Fruit fly (Drosophila melanogaster) whole organism, wandering third instar larva: ENCODE results near the gene CG15480.
A peak's percentile ranks its signal among the peaks of the same experiment; 100 is the strongest.

Experiments
- Abd-B ChIP-seq: fragments of >200 bp; optimal IDR thresholded peaks from 2 replicates; lab custom pipeline; 2017; ENCODE audit warnings: missing biosample characterization, missing genetic modification characterization
- CG32264 ChIP-seq: fragments of 200-800 bp; sonication (Bioruptor generic); optimal IDR thresholded peaks from 2 replicates; lab custom pipeline; 2016; ENCODE audit warnings: missing biosample characterization, missing genetic modification characterization
- CG9705 ChIP-seq: fragments of 200-800 bp; sonication (Bioruptor generic); optimal IDR thresholded peaks from 2 replicates; lab custom pipeline; 2018; ENCODE audit warnings: missing biosample characterization, mild to moderate bottlenecking, missing genetic modification characterization
- CrebA ChIP-seq: fragments of 200-800 bp; sonication (Bioruptor generic); optimal IDR thresholded peaks from 2 replicates; lab custom pipeline; 2016; ENCODE audit warnings: missing biosample characterization, mild to moderate bottlenecking, missing genetic modification characterization, borderline replicate concordance
- Dfd ChIP-seq: fragments of >200 bp; optimal IDR thresholded peaks from 2 replicates; lab custom pipeline; 2017; ENCODE audit warnings: missing biosample characterization, missing genetic modification characterization
- Dif ChIP-seq: fragments of 200-275, 200-300 bp; sonication (Bioruptor generic); optimal IDR thresholded peaks from 2 replicates; lab custom pipeline; 2018; ENCODE audit warnings: missing biosample characterization, missing genetic modification characterization; ENCODE audit not compliant: partially characterized antibody
- GATAd ChIP-seq: sonication (Bioruptor generic); optimal IDR thresholded peaks from 2 replicates; lab custom pipeline; 2016; ENCODE audit warnings: missing biosample characterization, missing genetic modification characterization
- HLH106 ChIP-seq: fragments of 200-800 bp; optimal IDR thresholded peaks from 3 replicates; lab custom pipeline; 2019; ENCODE audit warnings: missing biosample characterization, mild to moderate bottlenecking, missing genetic modification characterization, moderate library complexity
- Hnf4 ChIP-seq: fragments of 200-800 bp; sonication (Bioruptor generic); optimal IDR thresholded peaks from 2 replicates; lab custom pipeline; 2016; ENCODE audit warnings: missing biosample characterization, mild to moderate bottlenecking, missing genetic modification characterization
- Hr83 ChIP-seq: fragments of 200-300 bp; sonication (Bioruptor generic); optimal IDR thresholded peaks from 2 replicates; lab custom pipeline; 2016; ENCODE audit warnings: missing biosample characterization, mild to moderate bottlenecking, missing genetic modification characterization, moderate library complexity; ENCODE audit not compliant: poor library complexity, severe bottlenecking
- Jra ChIP-seq: sonication (Bioruptor generic); optimal IDR thresholded peaks from 2 replicates; lab custom pipeline; 2016; ENCODE audit warnings: missing biosample characterization, missing genetic modification characterization
- Mio ChIP-seq: sonication (Bioruptor generic); optimal IDR thresholded peaks from 2 replicates; lab custom pipeline; 2016; ENCODE audit warnings: missing biosample characterization, missing genetic modification characterization
- Myc ChIP-seq: fragments of >200 bp; optimal IDR thresholded peaks from 2 replicates; lab custom pipeline; 2017
- N ChIP-seq: fragments of >200 bp; optimal IDR thresholded peaks from 2 replicates; lab custom pipeline; 2018; ENCODE audit warnings: missing biosample characterization, missing external identifiers, missing genetic modification characterization
- OdsH ChIP-seq: fragments of 200-800 bp; sonication (Bioruptor generic); optimal IDR thresholded peaks from 2 replicates; lab custom pipeline; 2016; ENCODE audit warnings: missing biosample characterization, mild to moderate bottlenecking, missing genetic modification characterization
- Rel ChIP-seq, 2 experiments: fragments of 200-800 bp; sonication (Bioruptor generic) in 1 of 2; optimal IDR thresholded peaks; 2 replicates in 1 of 2; 3 replicates in 1 of 2; lab custom pipeline; 2016 to 2019; ENCODE audit warnings: mild to moderate bottlenecking in 2 of 2, missing biosample characterization in 2 of 2, missing genetic modification characterization in 2 of 2, moderate library complexity in 1 of 2
- Sp1 ChIP-seq: fragments of 200-800 bp; sonication (Bioruptor generic); optimal IDR thresholded peaks from 3 replicates; lab custom pipeline; 2019; ENCODE audit warnings: missing biosample characterization, mild to moderate bottlenecking, missing genetic modification characterization, moderate library complexity
- br ChIP-seq: fragments of 200-800 bp; sonication (Bioruptor generic); optimal IDR thresholded peaks from 2 replicates; lab custom pipeline; 2016; ENCODE audit warnings: missing biosample characterization, missing genetic modification characterization
- dl ChIP-seq, 2 experiments: fragments of 175-275, 200-275 bp in 1 of 2; fragments of 200-275 bp in 1 of 2; sonication (Bioruptor generic); optimal IDR thresholded peaks; lab custom pipeline; 2018; ENCODE audit warnings: mild to moderate bottlenecking in 2 of 2, missing biosample characterization in 2 of 2, missing genetic modification characterization in 2 of 2, moderate library complexity in 2 of 2; ENCODE audit not compliant: partially characterized antibody in 2 of 2, insufficient read depth in 1 of 2
- dmrt93B ChIP-seq: fragments of 200-800 bp; sonication (Bioruptor generic); optimal IDR thresholded peaks from 2 replicates; lab custom pipeline; 2018; ENCODE audit warnings: missing biosample characterization, mild to moderate bottlenecking, missing genetic modification characterization
- dsf ChIP-seq: sonication (Bioruptor generic); optimal IDR thresholded peaks from 2 replicates; lab custom pipeline; 2016; ENCODE audit warnings: missing biosample characterization, missing genetic modification characterization, borderline replicate concordance
- ey ChIP-seq: fragments of 200-800 bp; sonication (Bioruptor generic); optimal IDR thresholded peaks from 2 replicates; lab custom pipeline; 2016; ENCODE audit warnings: missing biosample characterization, missing genetic modification characterization
- foxo ChIP-seq, 2 experiments: fragments of 200-800 bp; sonication (Bioruptor generic); optimal IDR thresholded peaks; 2 replicates in 1 of 2; 3 replicates in 1 of 2; lab custom pipeline; 2016 to 2017; ENCODE audit warnings: missing biosample characterization in 2 of 2, missing genetic modification characterization in 2 of 2
- fru ChIP-seq: fragments of 200-800 bp; sonication (Bioruptor generic); optimal IDR thresholded peaks from 3 replicates; lab custom pipeline; 2016; ENCODE audit warnings: missing biosample characterization, mild to moderate bottlenecking, missing genetic modification characterization
- h ChIP-seq: fragments of 200-800 bp; sonication (Bioruptor generic); optimal IDR thresholded peaks from 3 replicates; lab custom pipeline; 2016; ENCODE audit warnings: missing biosample characterization, mild to moderate bottlenecking, missing genetic modification characterization
- jim ChIP-seq: fragments of 175-275, 200-325 bp; sonication (Bioruptor generic); optimal IDR thresholded peaks from 2 replicates; lab custom pipeline; 2016; ENCODE audit warnings: missing biosample characterization, mild to moderate bottlenecking, missing genetic modification characterization
- lola ChIP-seq: fragments of >200 bp; optimal IDR thresholded peaks from 2 replicates; lab custom pipeline; 2017; ENCODE audit warnings: missing biosample characterization, missing genetic modification characterization
- pan ChIP-seq: fragments of >200 bp; optimal IDR thresholded peaks from 2 replicates; lab custom pipeline; 2017
- psq ChIP-seq: fragments of 200-800 bp; sonication (Bioruptor generic); optimal IDR thresholded peaks from 3 replicates; lab custom pipeline; 2017; ENCODE audit warnings: missing biosample characterization, mild to moderate bottlenecking, missing genetic modification characterization, moderate library complexity
- rgr ChIP-seq: fragments of 200-800 bp; sonication (Bioruptor generic); optimal IDR thresholded peaks from 3 replicates; lab custom pipeline; 2016; ENCODE audit warnings: missing biosample characterization, mild to moderate bottlenecking, missing genetic modification characterization
- sv ChIP-seq: fragments of 200-800 bp; sonication (Bioruptor generic); optimal IDR thresholded peaks from 3 replicates; lab custom pipeline; 2016; ENCODE audit warnings: missing biosample characterization, missing genetic modification characterization
- usp ChIP-seq: fragments of >200 bp; optimal IDR thresholded peaks from 2 replicates; lab custom pipeline; 2017; ENCODE audit warnings: missing biosample characterization, missing genetic modification characterization

CG15480 gene

dm6 chr2L:13191894-13192293, 33.2 kb downstream of the CG15480 start, which contains the start of the genes CG16974 and Edem2:
Gene CG16974 (minus strand): TSS chr2L:13191979.
Gene Edem2 (plus strand): TSS chr2L:13192201.
- TF ChIP-seq psq (GFP tag; lab: Kevin White, UChicago): peak; percentile 76
- TF ChIP-seq ey: peak; percentile 63
- TF ChIP-seq jim (GFP tag; lab: Kevin White, UChicago): no peak
- TF ChIP-seq foxo (GFP tag; optimal IDR thresholded peaks at IDR 0.05; lab: Kevin White, UChicago): peak in 1 of 2 experiments; percentile 88
- TF ChIP-seq Hr83: peak; percentile 49
- no peak for TF ChIP-seq dmrt93B
- TF ChIP-seq sv: peak; percentile 63
- peak; percentile 58 for TF ChIP-seq CG9705 (GFP tag; lab: Kevin White, UChicago)
- peak; percentile 41 for TF ChIP-seq GATAd (GFP tag; lab: Kevin White, UChicago)
- TF ChIP-seq lola (GFP tag; lab: Kevin White, UChicago): no peak
- TF ChIP-seq Sp1 (GFP tag; lab: Kevin White, UChicago): no peak
- no peak for TF ChIP-seq Rel (GFP tag; optimal IDR thresholded peaks at IDR 0.05; lab: Kevin White, UChicago)
- TF ChIP-seq Rel (tag; optimal IDR thresholded peaks at IDR 0.05; lab: Kevin White, UChicago): peak; percentile 72

dm6 chr2L:13191052-13191678, 33.9 kb downstream of the CG15480 start:
- no peak for TF ChIP-seq N (GFP tag; lab: Kevin White, UChicago)
- TF ChIP-seq rgr (GFP tag; lab: Kevin White, UChicago): no peak
- TF ChIP-seq dmrt93B: no peak
- TF ChIP-seq pan: no peak
- TF ChIP-seq CrebA (GFP tag; lab: Kevin White, UChicago): no peak
- no peak for TF ChIP-seq Mio (GFP tag; lab: Kevin White, UChicago)
- no peak for TF ChIP-seq Myc (lab: Kevin White, UChicago)
- no peak for TF ChIP-seq Hnf4
- no peak for TF ChIP-seq HLH106 (tag; lab: Kevin White, UChicago)
- TF ChIP-seq Hr83: no peak
- no peak for TF ChIP-seq psq (GFP tag; lab: Kevin White, UChicago)
- TF ChIP-seq Jra (GFP tag; lab: Kevin White, UChicago): no peak
- no peak for TF ChIP-seq br
- no peak for TF ChIP-seq Sp1 (GFP tag; lab: Kevin White, UChicago)
- TF ChIP-seq Abd-B (GFP tag; lab: Kevin White, UChicago): no peak
- TF ChIP-seq Dfd (GFP tag; lab: Kevin White, UChicago): no peak
- TF ChIP-seq OdsH: no peak
- TF ChIP-seq ey: no peak
- TF ChIP-seq Dif (GFP tag; lab: Kevin White, UChicago): no peak

dm6 chr2L:13190534-13190933, 34.5 kb downstream of the CG15480 start:
- no peak for TF ChIP-seq Rel (GFP tag; optimal IDR thresholded peaks at IDR 0.05; lab: Kevin White, UChicago)
- peak; percentile 85 for TF ChIP-seq Rel (tag; optimal IDR thresholded peaks at IDR 0.05; lab: Kevin White, UChicago)
- TF ChIP-seq rgr (GFP tag; lab: Kevin White, UChicago): peak; percentile 1
- no peak for TF ChIP-seq CG32264 (GFP tag; lab: Kevin White, UChicago)
- peak; percentile 49 for TF ChIP-seq Sp1 (GFP tag; lab: Kevin White, UChicago)
- peak in 1 of 2 experiments; percentile 12 for TF ChIP-seq foxo (GFP tag; optimal IDR thresholded peaks at IDR 0.05; lab: Kevin White, UChicago)
- TF ChIP-seq br: peak; percentile 11
- TF ChIP-seq h (GFP tag; lab: Kevin White, UChicago): peak; percentile 43
- no peak for TF ChIP-seq dsf
- peak; percentile 56 for TF ChIP-seq fru (GFP tag; lab: Kevin White, UChicago)

- TF ChIP-seq br (no peak), jim (GFP tag; lab: Kevin White, UChicago) (no peak), Hr83 (no peak), CG32264 (GFP tag; lab: Kevin White, UChicago) (no peak), Myc (lab: Kevin White, UChicago) (no peak), rgr (GFP tag; lab: Kevin White, UChicago) (no peak), ey (no peak), Rel (GFP tag; optimal IDR thresholded peaks at IDR 0.05; lab: Kevin White, UChicago) (no peak), Rel (tag; optimal IDR thresholded peaks at IDR 0.05; lab: Kevin White, UChicago) (no peak), GATAd (GFP tag; lab: Kevin White, UChicago) (no peak), dmrt93B (no peak), OdsH (no peak), dsf (no peak), pan (no peak), usp (GFP tag; lab: Kevin White, UChicago) (no peak), N (GFP tag; lab: Kevin White, UChicago) (no peak), dl (GFP tag; optimal IDR thresholded peaks at IDR 0.05; lab: Kevin White, UChicago; ENCODE audit: insufficient read depth in 1 of 2, partially characterized antibody in 2 of 2) (no peak), foxo (GFP tag; optimal IDR thresholded peaks at IDR 0.05; lab: Kevin White, UChicago) (no peak), Hnf4 (no peak), CrebA (GFP tag; lab: Kevin White, UChicago) (no peak), HLH106 (tag; lab: Kevin White, UChicago) (no peak)
Observed at dm6 chr2L:13183150-13183549, 41.9 kb downstream of the CG15480 start, which contains the start of gene Rsph1. Gene Rsph1 (plus strand): TSS chr2L:13183450.
